Worm (Caenorhabditis elegans) whole organism, L3 larva: ENCODE data around the gene col-94.

Source experiments
- ama-1 ChIP-seq: fragments of 150-350 bp; optimal IDR thresholded peaks from 2 replicates; lab custom pipeline; 2018
- ceh-16 ChIP-seq: sonication (generic microtip); optimal IDR thresholded peaks from 2 replicates; lab custom pipeline; 2017; ENCODE audit warnings: missing biosample characterization, missing genetic modification characterization
- ceh-28 ChIP-seq: fragments of 150-350 bp; optimal IDR thresholded peaks from 2 replicates; lab custom pipeline; 2014; ENCODE audit warnings: missing biosample characterization, missing genetic modification reagents, missing genetic modification characterization
- ceh-82 ChIP-seq: fragments of 150-350 bp; optimal IDR thresholded peaks from 2 replicates; lab custom pipeline; 2014; ENCODE audit warnings: missing biosample characterization, missing genetic modification characterization
- egl-27 ChIP-seq: sonication (generic microtip); optimal IDR thresholded peaks from 4 replicates; lab custom pipeline; 2017; ENCODE audit warnings: missing biosample characterization, missing genetic modification reagents, missing genetic modification characterization
- elt-1 ChIP-seq: fragments of 150-350 bp; optimal IDR thresholded peaks from 2 replicates; lab custom pipeline; 2014; ENCODE audit warnings: missing biosample characterization, missing genetic modification characterization
- elt-3 ChIP-seq, 3 experiments: fragments of 150-350 bp in 1 of 3; sonication (generic microtip) in 2 of 3; optimal IDR thresholded peaks; 2 replicates in 2 of 3; 4 replicates in 1 of 3; lab custom pipeline; 2014 to 2017; ENCODE audit warnings: missing biosample characterization in 3 of 3, missing genetic modification characterization in 3 of 3
- eor-1 ChIP-seq, 2 experiments: fragments of 150-350 bp; optimal IDR thresholded peaks; 2 replicates each; lab custom pipeline; 2014 to 2018; ENCODE audit warnings: missing biosample characterization in 2 of 2, missing genetic modification characterization in 2 of 2
- fkh-10 ChIP-seq: sonication (generic microtip); optimal IDR thresholded peaks from 2 replicates; lab custom pipeline; 2017; ENCODE audit warnings: missing biosample characterization, missing genetic modification reagents, missing genetic modification characterization
- fkh-2 ChIP-seq: fragments of 150-350 bp; optimal IDR thresholded peaks from 2 replicates; lab custom pipeline; 2014; ENCODE audit warnings: missing biosample characterization, missing genetic modification reagents, missing genetic modification characterization
- fos-1 ChIP-seq: fragments of 150-350 bp; optimal IDR thresholded peaks from 2 replicates; lab custom pipeline; 2014; ENCODE audit warnings: missing biosample characterization, missing genetic modification characterization
- hmg-11 ChIP-seq: sonication (generic microtip); optimal IDR thresholded peaks from 2 replicates; lab custom pipeline; 2016; ENCODE audit warnings: missing genetic modification characterization, missing compliant biosample characterization
- jun-1 ChIP-seq: fragments of 150-350 bp; optimal IDR thresholded peaks from 2 replicates; lab custom pipeline; 2014; ENCODE audit warnings: missing biosample characterization, missing genetic modification reagents, missing genetic modification characterization
- lin-15B ChIP-seq: fragments of 150-350 bp; optimal IDR thresholded peaks from 2 replicates; lab custom pipeline; 2014; ENCODE audit warnings: missing biosample characterization, missing genetic modification characterization
- lsy-12 ChIP-seq: sonication (generic microtip); optimal IDR thresholded peaks from 2 replicates; lab custom pipeline; 2016; ENCODE audit warnings: mild to moderate bottlenecking, missing genetic modification characterization, missing compliant biosample characterization
- mdl-1 ChIP-seq: fragments of 150-350 bp; optimal IDR thresholded peaks from 2 replicates; lab custom pipeline; 2014; ENCODE audit warnings: missing biosample characterization, missing genetic modification characterization
- mml-1 ChIP-seq: fragments of 150-350 bp; sonication (generic microtip); optimal IDR thresholded peaks from 3 replicates; lab custom pipeline; 2014; ENCODE audit warnings: missing biosample characterization, missing genetic modification characterization
- nfya-1 ChIP-seq: sonication (generic microtip); optimal IDR thresholded peaks from 2 replicates; lab custom pipeline; 2017; ENCODE audit warnings: missing genetic modification characterization, mild to moderate bottlenecking, missing compliant biosample characterization, antibody characterized with exemption, moderate library complexity; ENCODE audit not compliant: insufficient read depth
- nhr-11 ChIP-seq: fragments of 150-350 bp; optimal IDR thresholded peaks from 2 replicates; lab custom pipeline; 2014; ENCODE audit warnings: missing biosample characterization, missing genetic modification characterization
- nhr-12 ChIP-seq: fragments of 150-350 bp; optimal IDR thresholded peaks from 2 replicates; lab custom pipeline; 2014; ENCODE audit warnings: missing biosample characterization, missing genetic modification characterization
- nhr-23 ChIP-seq: fragments of 150-350 bp; optimal IDR thresholded peaks from 2 replicates; lab custom pipeline; 2014; ENCODE audit warnings: missing biosample characterization, missing genetic modification reagents, missing genetic modification characterization
- nhr-237 ChIP-seq: fragments of 150-350 bp; optimal IDR thresholded peaks from 2 replicates; lab custom pipeline; 2014; ENCODE audit warnings: missing biosample characterization, missing genetic modification characterization
- nhr-25 ChIP-seq: sonication (generic microtip); optimal IDR thresholded peaks from 2 replicates; lab custom pipeline; 2017; ENCODE audit warnings: missing biosample characterization, missing genetic modification characterization
- nhr-28 ChIP-seq: fragments of 150-350 bp; optimal IDR thresholded peaks from 2 replicates; lab custom pipeline; 2014; ENCODE audit warnings: missing biosample characterization, missing genetic modification characterization
- nhr-43 ChIP-seq: sonication (generic microtip); optimal IDR thresholded peaks from 2 replicates; lab custom pipeline; 2016; ENCODE audit warnings: mild to moderate bottlenecking, missing genetic modification characterization, missing compliant biosample characterization; ENCODE audit not compliant: poor library complexity, severe bottlenecking
- nhr-67 ChIP-seq: fragments of 150-350 bp; optimal IDR thresholded peaks from 2 replicates; lab custom pipeline; 2014; ENCODE audit warnings: missing biosample characterization, missing genetic modification characterization
- pha-4 ChIP-seq: fragments of 150-350 bp; optimal IDR thresholded peaks from 2 replicates; lab custom pipeline; 2014; ENCODE audit warnings: missing biosample characterization, missing genetic modification reagents, missing genetic modification characterization
- pqm-1 ChIP-seq: fragments of 150-350 bp; optimal IDR thresholded peaks from 2 replicates; lab custom pipeline; 2017; ENCODE audit warnings: missing biosample characterization, missing genetic modification characterization, inconsistent platforms
- skn-1 ChIP-seq: fragments of 150-350 bp; optimal IDR thresholded peaks from 2 replicates; lab custom pipeline; 2014; ENCODE audit warnings: missing biosample characterization, missing genetic modification characterization
- snpc-4 ChIP-seq: fragments of 150-350 bp; optimal IDR thresholded peaks from 2 replicates; lab custom pipeline; 2014; ENCODE audit warnings: missing biosample characterization, missing genetic modification characterization
- tbx-2 ChIP-seq: sonication (generic microtip); optimal IDR thresholded peaks from 2 replicates; lab custom pipeline; 2016; ENCODE audit warnings: mild to moderate bottlenecking, missing genetic modification characterization, missing compliant biosample characterization
- unc-62 ChIP-seq: fragments of 150-350 bp; sonication (generic microtip); optimal IDR thresholded peaks from 4 replicates; lab custom pipeline; 2014; ENCODE audit warnings: missing biosample characterization, missing genetic modification reagents, missing genetic modification characterization
- zag-1 ChIP-seq: fragments of 150-350 bp; optimal IDR thresholded peaks from 2 replicates; lab custom pipeline; 2014; ENCODE audit warnings: missing biosample characterization, missing genetic modification characterization
- ztf-4 ChIP-seq: fragments of 150-350 bp; optimal IDR thresholded peaks from 2 replicates; lab custom pipeline; 2014; ENCODE audit warnings: missing biosample characterization, missing genetic modification characterization

The col-94 gene

ce11 chrIII:10957710-10958109 lies 30.0 kb downstream of the col-94 start:
- TF ChIP-seq fkh-2 (tag; lab: Kevin White, UChicago) (no peak), jun-1 (tag; lab: Kevin White, UChicago) (no peak), nhr-23 (tag; lab: Kevin White, UChicago) (no peak)

ce11 chrIII:10957236-10957635 lies 30.4 kb downstream of the col-94 start:
- TF ChIP-seq ceh-82 (tag; lab: Kevin White, UChicago): no peak
- TF ChIP-seq pha-4 (tag; lab: Kevin White, UChicago): no peak
- no peak for TF ChIP-seq nhr-12 (tag; lab: Kevin White, UChicago)
- TF ChIP-seq jun-1 (tag; lab: Kevin White, UChicago): no peak
- TF ChIP-seq elt-3 (tag; optimal IDR thresholded peaks at IDR 0.05; lab: Kevin White, UChicago): no peak
- TF ChIP-seq snpc-4: no peak
- TF ChIP-seq tbx-2 (tag; lab: Kevin White, UChicago): no peak
- no peak for TF ChIP-seq nhr-43 (tag; lab: Kevin White, UChicago)
- TF ChIP-seq nhr-237 (tag; lab: Kevin White, UChicago): no peak
- no peak for TF ChIP-seq fkh-2 (tag; lab: Kevin White, UChicago)
- TF ChIP-seq zag-1 (tag; lab: Kevin White, UChicago): no peak
- no peak for TF ChIP-seq nhr-11 (tag; lab: Kevin White, UChicago)
- no peak for TF ChIP-seq pqm-1 (tag; lab: Kevin White, UChicago)
- no peak for TF ChIP-seq fos-1 (tag; lab: Kevin White, UChicago)
- TF ChIP-seq nhr-67 (tag; lab: Kevin White, UChicago): no peak
- no peak for TF ChIP-seq egl-27 (tag; lab: Kevin White, UChicago)
- TF ChIP-seq fkh-10 (GFP tag; lab: Kevin White, UChicago): no peak

- TF ChIP-seq hmg-11 (no peak), nhr-237 (tag; lab: Kevin White, UChicago) (no peak), nfya-1 (tag; lab: Kevin White, UChicago) (no peak), jun-1 (tag; lab: Kevin White, UChicago) (no peak), ceh-28 (tag; lab: Kevin White, UChicago) (peak; percentile 51), nhr-43 (tag; lab: Kevin White, UChicago) (no peak)
Observed at ce11 chrIII:10953160-10953559, 34.5 kb downstream of the col-94 start, which contains the start of gene zig-5. TSS of gene zig-5 (minus strand) at chrIII:10953508.

ce11 chrIII:10951713-10952112 lies 36.0 kb downstream of the col-94 start:
- TF ChIP-seq nhr-11 (tag; lab: Kevin White, UChicago) (no peak), lin-15B (tag; lab: Kevin White, UChicago) (no peak), nhr-67 (tag; lab: Kevin White, UChicago) (no peak), elt-1 (tag; lab: Kevin White, UChicago) (no peak), fkh-10 (GFP tag; lab: Kevin White, UChicago) (no peak), ama-1 (lab: Kevin White, UChicago) (no peak), nhr-43 (tag; lab: Kevin White, UChicago) (no peak), ceh-16 (tag; lab: Kevin White, UChicago) (no peak), ceh-28 (tag; lab: Kevin White, UChicago) (no peak), mdl-1 (no peak), snpc-4 (no peak), nhr-25 (tag; lab: Kevin White, UChicago) (no peak)

ce11 chrIII:10947155-10947554 lies 40.5 kb downstream of the col-94 start, which contains the start of gene strd-1:
TSS of gene strd-1 (plus strand) at chrIII:10947455.
- TF ChIP-seq eor-1 (tag; optimal IDR thresholded peaks at IDR 0.05; lab: Kevin White, UChicago): no peak
- no peak for TF ChIP-seq unc-62 (GFP tag; lab: Kevin White, UChicago)
- no peak for TF ChIP-seq lin-15B (tag; lab: Kevin White, UChicago)
- no peak for TF ChIP-seq ztf-4 (tag; lab: Kevin White, UChicago)
- no peak for TF ChIP-seq hmg-11

- TF ChIP-seq nhr-25 (tag; lab: Kevin White, UChicago) (no peak), mml-1 (tag; lab: Kevin White, UChicago) (no peak), nhr-28 (tag; lab: Kevin White, UChicago) (no peak), nhr-23 (tag; lab: Kevin White, UChicago) (no peak), nhr-237 (tag; lab: Kevin White, UChicago) (no peak), nhr-43 (tag; lab: Kevin White, UChicago) (no peak), nhr-12 (tag; lab: Kevin White, UChicago) (no peak), lsy-12 (tag; lab: Kevin White, UChicago) (no peak), pqm-1 (tag; lab: Kevin White, UChicago) (no peak), skn-1 (tag; lab: Kevin White, UChicago) (no peak), elt-1 (tag; lab: Kevin White, UChicago) (no peak)
Observed at ce11 chrIII:10945537-10945936, 42.1 kb downstream of the col-94 start.
